Fruit fly (Drosophila melanogaster): ENCODE data around the gene gskt.

Gene gskt

dm6 chr3R:31363615-31364014 is 8.6 kb upstream of the gskt start (continued):
- TF ChIP-seq fru (optimal IDR thresholded peaks at IDR 0.05) (no peak), Adf1 (GFP tag; IDR thresholded peaks at IDR 0.05) (no peak), CG7928 (GFP tag; optimal IDR thresholded peaks at IDR 0.05) (no peak), Aef1 (GFP tag; IDR thresholded peaks at IDR 0.05) (no peak), bab2 (GFP tag; optimal IDR thresholded peaks at IDR 0.05) (no peak), hbn (GFP tag; IDR thresholded peaks at IDR 0.05; ENCODE audit: partially characterized antibody) (no peak), hth (optimal IDR thresholded peaks at IDR 0.05) (no peak), CTCF (GFP tag; optimal IDR thresholded peaks at IDR 0.05) (no peak), CG15601 (tag; optimal IDR thresholded peaks at IDR 0.05) (no peak), sc (optimal IDR thresholded peaks at IDR 0.05) (no peak), sc (GFP tag; optimal IDR thresholded peaks at IDR 0.05) (no peak), CG12659 (GFP tag; optimal IDR thresholded peaks at IDR 0.05) (no peak), sisA (GFP tag; IDR thresholded peaks at IDR 0.05) (no peak), Xbp1 (GFP tag; optimal IDR thresholded peaks at IDR 0.05) (peak; percentile 22), vvl (GFP tag; IDR thresholded peaks at IDR 0.05) (0 out of 2 replicates have a peak, but pooled peaks have one; percentile 36), oc (tag; optimal IDR thresholded peaks at IDR 0.05) (no peak), Scr (GFP tag; IDR thresholded peaks at IDR 0.05; ENCODE audit: partially characterized antibody) (no peak), Hsf (GFP tag; optimal IDR thresholded peaks at IDR 0.05) (no peak), pfk (GFP tag; optimal IDR thresholded peaks at IDR 0.05) (no peak), CG3407 (GFP tag; optimal IDR thresholded peaks at IDR 0.05) (no peak), Usf (GFP tag; optimal IDR thresholded peaks at IDR 0.05) (no peak), da (GFP tag; optimal IDR thresholded peaks at IDR 0.05) (no peak), esg (GFP tag; conservative IDR thresholded peaks at IDR 0.05) (no peak; the same call in 1 of the 2 replicates), ro (GFP tag; IDR thresholded peaks at IDR 0.05) (no peak), CG6689 (GFP tag; IDR thresholded peaks at IDR 0.05) (0 out of 2 replicates have a peak, but pooled peaks have one; percentile 11), CG17361 (GFP tag; IDR thresholded peaks at IDR 0.05) (no peak), CG18599 (GFP tag; optimal IDR thresholded peaks at IDR 0.05) (peak; percentile 61), Abd-B (GFP tag; optimal IDR thresholded peaks at IDR 0.05) (no peak), CG17912 (GFP tag; optimal IDR thresholded peaks at IDR 0.05) (no peak), CG4424 (GFP tag; optimal IDR thresholded peaks at IDR 0.05) (no peak), CG9215 (GFP tag; IDR thresholded peaks at IDR 0.05) (no peak), NC2β (GFP tag; optimal IDR thresholded peaks at IDR 0.05) (no peak), jumu (GFP tag; optimal IDR thresholded peaks at IDR 0.05) (no peak), sens (GFP tag) (peak; percentile 59), CG10274 (GFP tag; optimal IDR thresholded peaks at IDR 0.05) (no peak), Ada2b (GFP tag; IDR thresholded peaks at IDR 0.05) (no peak), Dll (GFP tag; IDR thresholded peaks at IDR 0.05; ENCODE audit: partially characterized antibody) (no peak), Sry-δ (GFP tag; optimal IDR thresholded peaks at IDR 0.05) (no peak), fd96Cb (tag; optimal IDR thresholded peaks at IDR 0.05) (no peak), CG18476 (GFP tag; optimal IDR thresholded peaks at IDR 0.05) (no peak), emc (GFP tag; optimal IDR thresholded peaks at IDR 0.05) (no peak), CG2116 (GFP tag; optimal IDR thresholded peaks at IDR 0.05) (no peak), CG14710 (tag; optimal IDR thresholded peaks at IDR 0.05) (no peak), CG12744 (GFP tag; optimal IDR thresholded peaks at IDR 0.05) (no peak), croc (GFP tag; conservative IDR thresholded peaks at IDR 0.05) (no peak), Pdp1 (GFP tag; optimal IDR thresholded peaks at IDR 0.05) (no peak), bsh (GFP tag; optimal IDR thresholded peaks at IDR 0.05) (no peak), corto (GFP tag; optimal IDR thresholded peaks at IDR 0.05) (no peak), CG32772 (GFP tag; IDR thresholded peaks at IDR 0.05) (no peak), CG4360 (GFP tag; IDR thresholded peaks at IDR 0.05) (no peak), CG30431 (GFP tag; optimal IDR thresholded peaks at IDR 0.05) (no peak), CG6683 (GFP tag; optimal IDR thresholded peaks at IDR 0.05) (no peak), HmgD (GFP tag; optimal IDR thresholded peaks at IDR 0.05) (no peak)
